Worm (Caenorhabditis elegans): ENCODE measurements around the gene Y73F8A.13.
"Not testable (repeated sequence)": the region's sequence is repeated elsewhere in the genome, so short reads cannot be mapped to it uniquely, and the experiment has no call there.

Gene Y73F8A.13

ce11 chrIV:15318320-15318719, 6.3 kb downstream of the Y73F8A.13 start:
- TF ChIP-seq F26F4.8 (GFP tag; conservative IDR thresholded peaks at IDR 0.05) (peak; percentile 58; the same call in 1 of the 2 replicates), snpc-1.2 (GFP tag; IDR thresholded peaks at IDR 0.05) (peak; percentile 98), pha-4 (GFP tag; IDR thresholded peaks at IDR 0.05) (peak; percentile 27; the same call in 1 of the 2 replicates)
- not testable (repeated sequence) for TF ChIP-seq pha-4 (tag; optimal IDR thresholded peaks at IDR 0.05)

ce11 chrIV:15318982-15319381, 6.9 kb downstream of the Y73F8A.13 start, which contains the start of gene Y73F8A.14:
Y73F8A.14 (minus strand) TSS chrIV:15319082.
- TF ChIP-seq egl-43 (GFP tag; IDR thresholded peaks at IDR 0.05); spr-3 (GFP tag; optimal IDR thresholded peaks at IDR 0.05); nhr-48 (tag; optimal IDR thresholded peaks at IDR 0.05): not testable (repeated sequence)

- TF ChIP-seq F10B5.3 (tag; optimal IDR thresholded peaks at IDR 0.05) (no peak), nhr-111 (GFP tag; optimal IDR thresholded peaks at IDR 0.05) (no peak), ceh-32 (tag; optimal IDR thresholded peaks at IDR 0.05; ENCODE audit: poor library complexity) (no peak), zfp-2 (tag; optimal IDR thresholded peaks at IDR 0.05) (no peak), tag-97 (GFP tag; IDR thresholded peaks at IDR 0.05) (no peak), hlh-30 (tag; optimal IDR thresholded peaks at IDR 0.05; ENCODE audit: insufficient read depth) (no peak), mdl-1 (tag; optimal IDR thresholded peaks at IDR 0.05) (no peak), arid-1 (GFP tag; conservative IDR thresholded peaks at IDR 0.05) (no peak), dve-1 (tag; optimal IDR thresholded peaks at IDR 0.05; ENCODE audit: insufficient read depth) (no peak), set-16 (GFP tag; IDR thresholded peaks at IDR 0.05) (no peak), Y5F2A.4 (GFP tag; optimal IDR thresholded peaks at IDR 0.05) (no peak), nhr-42 (GFP tag; IDR thresholded peaks at IDR 0.05) (no peak), T20F7.1 (GFP tag; optimal IDR thresholded peaks at IDR 0.05) (no peak), unc-39 (tag; optimal IDR thresholded peaks at IDR 0.05) (no peak), lin-38 (GFP tag; IDR thresholded peaks at IDR 0.05) (no peak), zfp-3 (GFP tag; conservative IDR thresholded peaks at IDR 0.05) (no peak)
Measured at ce11 chrIV:15321279-15321678, 9.2 kb downstream of the Y73F8A.13 start, which contains the start of gene Y73F8A.15. Y73F8A.15 (plus strand) TSS chrIV:15321579.

ce11 chrIV:15323593-15323992, 11.5 kb downstream of the Y73F8A.13 start, which contains the start of gene tbx-39:
tbx-39 (plus strand) TSS chrIV:15323893.
- TF ChIP-seq dmd-9 (GFP tag; IDR thresholded peaks at IDR 0.05) = no peak
- no peak for TF ChIP-seq set-16 (GFP tag; IDR thresholded peaks at IDR 0.05)
- TF ChIP-seq nhr-25 (tag; optimal IDR thresholded peaks at IDR 0.05; ENCODE audit: borderline replicate concordance, insufficient read depth) = no peak
- TF ChIP-seq madf-5 (GFP tag; IDR thresholded peaks at IDR 0.05) = no peak
- TF ChIP-seq daf-12 (tag; optimal IDR thresholded peaks at IDR 0.05) = no peak
- TF ChIP-seq tra-1 (GFP tag; IDR thresholded peaks at IDR 0.05) = no peak
- TF ChIP-seq lir-3 (tag; optimal IDR thresholded peaks at IDR 0.05) = no peak
- no peak for TF ChIP-seq aha-1 (tag)
- no peak for TF ChIP-seq zip-2 (tag; optimal IDR thresholded peaks at IDR 0.05)
- no peak for TF ChIP-seq fos-1 (tag; optimal IDR thresholded peaks at IDR 0.05)
- TF ChIP-seq F26F4.8 (GFP tag; conservative IDR thresholded peaks at IDR 0.05) = no peak
- no peak for TF ChIP-seq nhr-237 (tag; optimal IDR thresholded peaks at IDR 0.05)
- no peak for TF ChIP-seq nhr-11 (tag; optimal IDR thresholded peaks at IDR 0.05)
- no peak for TF ChIP-seq mdt-29 (GFP tag; IDR thresholded peaks at IDR 0.05)
- TF ChIP-seq daf-19 (GFP tag; conservative IDR thresholded peaks at IDR 0.05) = no peak
- no peak for TF ChIP-seq zip-11 (GFP tag; IDR thresholded peaks at IDR 0.05)
- no peak for TF ChIP-seq attf-4 (tag; optimal IDR thresholded peaks at IDR 0.05)
- no peak for TF ChIP-seq ceh-28 (tag; optimal IDR thresholded peaks at IDR 0.05)
